Fruit fly (Drosophila melanogaster) whole organism, adult: ENCODE data around the gene CG10175.

Experiments
- CG11617 ChIP-seq: fragments of 200-800 bp; sonication (Bioruptor generic); optimal IDR thresholded peaks from 2 replicates; lab custom pipeline; 2017; ENCODE audit warnings: mild to moderate bottlenecking, missing biosample characterization, missing genetic modification reagents, missing genetic modification characterization
- CG12768 ChIP-seq: fragments of 200-800 bp; sonication (Bioruptor generic); optimal IDR thresholded peaks from 2 replicates; lab custom pipeline; 2017; ENCODE audit warnings: missing biosample characterization, missing genetic modification characterization, mild to moderate bottlenecking, moderate library complexity, missing genetic modification reagents
- CG14711 ChIP-seq: fragments of 200-800 bp; sonication (Bioruptor generic); optimal IDR thresholded peaks from 2 replicates; lab custom pipeline; 2018; ENCODE audit warnings: missing biosample characterization, mild to moderate bottlenecking, missing genetic modification characterization, moderate library complexity
- CG1620 ChIP-seq: fragments of 200-800 bp; sonication (Bioruptor generic); optimal IDR thresholded peaks from 2 replicates; lab custom pipeline; 2016; ENCODE audit warnings: missing biosample characterization, missing genetic modification characterization
- CG33017 ChIP-seq: fragments of 200-800 bp; sonication (Bioruptor generic); optimal IDR thresholded peaks from 2 replicates; lab custom pipeline; 2018; ENCODE audit warnings: missing biosample characterization, mild to moderate bottlenecking, missing genetic modification characterization, moderate library complexity
- CG5204 ChIP-seq: fragments of 200-800 bp; sonication (Bioruptor generic); optimal IDR thresholded peaks from 2 replicates; lab custom pipeline; 2016; ENCODE audit warnings: missing biosample characterization, missing genetic modification characterization
- CG7045 ChIP-seq: fragments of 200-800 bp; sonication (Bioruptor generic); optimal IDR thresholded peaks from 2 replicates; lab custom pipeline; 2017; ENCODE audit warnings: missing biosample characterization, mild to moderate bottlenecking, missing genetic modification characterization
- CG7101 ChIP-seq: fragments of 200-800 bp; sonication (Bioruptor generic); optimal IDR thresholded peaks from 2 replicates; lab custom pipeline; 2018; ENCODE audit warnings: missing biosample characterization, mild to moderate bottlenecking, missing genetic modification characterization, moderate library complexity
- Clk ChIP-seq: fragments of 200-800 bp; sonication (Bioruptor generic); optimal IDR thresholded peaks from 2 replicates; lab custom pipeline; 2017; ENCODE audit warnings: missing biosample characterization, missing genetic modification characterization
- Crg-1 ChIP-seq: fragments of 200-800 bp; sonication (Bioruptor generic); optimal IDR thresholded peaks from 2 replicates; lab custom pipeline; 2016; ENCODE audit warnings: missing biosample characterization, missing genetic modification characterization
- Hr96 ChIP-seq: fragments of 200-800 bp; sonication (Bioruptor generic); optimal IDR thresholded peaks from 2 replicates; lab custom pipeline; 2016; ENCODE audit warnings: missing biosample characterization, missing genetic modification characterization
- Mnt ChIP-seq: fragments of 200-800 bp; sonication (Bioruptor generic); optimal IDR thresholded peaks from 2 replicates; lab custom pipeline; 2016; ENCODE audit warnings: missing biosample characterization, mild to moderate bottlenecking, missing genetic modification characterization
- bab1 ChIP-seq: fragments of 200-800 bp; sonication (Bioruptor generic); optimal IDR thresholded peaks from 3 replicates; lab custom pipeline; 2019; ENCODE audit warnings: missing biosample characterization, mild to moderate bottlenecking, missing genetic modification characterization, moderate library complexity
- cic ChIP-seq: fragments of 200-800 bp; sonication (Bioruptor generic); optimal IDR thresholded peaks from 2 replicates; lab custom pipeline; 2017; ENCODE audit warnings: missing biosample characterization, mild to moderate bottlenecking, missing genetic modification characterization, moderate library complexity
- cnc ChIP-seq, 2 experiments: fragments of >200 bp; optimal IDR thresholded peaks; 2 replicates each; lab custom pipeline; 2017
- kay ChIP-seq: fragments of 200-800 bp; sonication (Bioruptor generic); peaks from one replicate; lab custom pipeline; 2016; ENCODE audit warnings: missing biosample characterization, missing genetic modification characterization, borderline replicate concordance
- ovo ChIP-seq: fragments of 200-800 bp; sonication (Bioruptor generic); optimal IDR thresholded peaks from 2 replicates; lab custom pipeline; 2016; ENCODE audit warnings: missing biosample characterization, missing genetic modification characterization
- pad ChIP-seq: fragments of 200-800 bp; sonication (Bioruptor generic); optimal IDR thresholded peaks from 3 replicates; lab custom pipeline; 2017; ENCODE audit warnings: missing biosample characterization, missing genetic modification characterization, mild to moderate bottlenecking, moderate library complexity, missing genetic modification reagents
- tj ChIP-seq: fragments of 200-800 bp; sonication (Bioruptor generic); optimal IDR thresholded peaks from 3 replicates; lab custom pipeline; 2017; ENCODE audit warnings: missing biosample characterization, mild to moderate bottlenecking, missing genetic modification characterization, moderate library complexity
- toe ChIP-seq: fragments of 200-800 bp; sonication (Bioruptor generic); optimal IDR thresholded peaks from 2 replicates; lab custom pipeline; 2016; ENCODE audit warnings: missing biosample characterization, missing genetic modification characterization

Gene CG10175

dm6 chr3R:23534609-23535008 lies 3.8 kb upstream of the CG10175 start, which contains the start of gene Ugt303B3:
TSS of gene Ugt303B3 (minus strand) at chr3R:23534767.
- TF ChIP-seq CG12768 (GFP tag; lab: Kevin White, UChicago) (peak; percentile 46), CG7101 (tag; lab: Kevin White, UChicago) (peak; percentile 1), CG5204 (GFP tag; lab: Kevin White, UChicago) (no peak), CG33017 (tag; lab: Kevin White, UChicago) (peak; percentile 58), pad (GFP tag; lab: Kevin White, UChicago) (no peak), CG11617 (peak; percentile 5), Mnt (GFP tag; lab: Kevin White, UChicago) (peak; percentile 22), cic (peak; percentile 85), kay (GFP tag; lab: Kevin White, UChicago) (peak; percentile 35), CG7045 (GFP tag; lab: Kevin White, UChicago) (peak; percentile 5)

dm6 chr3R:23527396-23527795 lies 3.4 kb downstream of the CG10175 start:
- TF ChIP-seq pad (GFP tag; lab: Kevin White, UChicago): no peak
- TF ChIP-seq CG5204 (GFP tag; lab: Kevin White, UChicago): no peak
- TF ChIP-seq toe: no peak
- no peak for TF ChIP-seq CG11617

DNA sequence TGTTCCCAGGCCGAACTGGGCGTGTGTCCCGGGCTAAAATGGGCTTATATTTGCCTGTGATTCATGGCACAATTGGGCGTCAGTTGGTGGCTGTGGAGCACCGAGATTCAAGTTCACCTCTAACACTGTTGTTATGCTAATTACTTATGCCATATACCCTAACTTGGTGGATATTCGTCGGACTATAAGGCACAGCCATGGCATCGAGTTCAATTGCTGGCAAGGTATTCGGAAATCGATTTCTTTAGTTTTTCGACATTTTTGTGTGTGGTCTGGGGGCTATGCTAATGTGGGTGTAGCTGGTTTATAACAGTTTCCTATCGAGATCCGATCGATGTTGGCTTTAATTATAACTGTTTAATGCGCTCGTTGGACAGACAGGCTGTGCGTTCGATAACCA lies 4.7 kb downstream of the CG10175 start:
- TF ChIP-seq CG11617 (no peak), CG7045 (GFP tag; lab: Kevin White, UChicago) (no peak), cic (no peak), ovo (no peak), bab1 (GFP tag; lab: Kevin White, UChicago) (no peak), Hr96 (GFP tag; lab: Kevin White, UChicago) (no peak), Crg-1 (GFP tag; lab: Kevin White, UChicago) (no peak)

DNA sequence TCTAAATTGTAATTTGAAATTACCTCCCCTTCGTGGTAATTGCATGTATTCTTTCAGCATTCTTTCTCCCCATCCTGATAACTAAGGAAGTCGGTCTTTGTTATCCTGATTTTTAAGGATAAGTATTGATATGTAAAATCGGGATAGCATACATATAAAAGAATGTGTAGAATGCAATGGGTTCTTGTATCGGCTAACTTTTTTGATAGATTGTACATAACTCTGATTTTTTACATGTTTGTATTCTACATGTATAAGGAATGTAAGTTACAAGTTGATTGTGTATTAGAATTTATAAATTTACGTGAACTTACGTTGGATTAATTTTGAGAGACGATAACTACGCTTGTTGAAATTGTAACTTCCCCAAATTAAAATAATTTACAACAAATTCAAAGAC lies 8.5 kb downstream of the CG10175 start:
- TF ChIP-seq Hr96 (GFP tag; lab: Kevin White, UChicago) (no peak), CG1620 (GFP tag; lab: Kevin White, UChicago) (no peak), kay (GFP tag; lab: Kevin White, UChicago) (no peak), CG5204 (GFP tag; lab: Kevin White, UChicago) (no peak), Crg-1 (GFP tag; lab: Kevin White, UChicago) (no peak), CG7101 (tag; lab: Kevin White, UChicago) (no peak), toe (no peak), Mnt (GFP tag; lab: Kevin White, UChicago) (no peak), cic (no peak), ovo (no peak), cnc (optimal IDR thresholded peaks at IDR 0.05; lab: Kevin White, UChicago) (no peak), bab1 (GFP tag; lab: Kevin White, UChicago) (no peak), CG11617 (no peak), CG7045 (GFP tag; lab: Kevin White, UChicago) (no peak)

dm6 chr3R:23521483-23521882 lies 9.3 kb downstream of the CG10175 start, which contains the start of gene CG10177:
TSS of gene CG10177 (minus strand) at chr3R:23521583.
- TF ChIP-seq ovo (no peak), cnc (optimal IDR thresholded peaks at IDR 0.05; lab: Kevin White, UChicago) (no peak), CG7101 (tag; lab: Kevin White, UChicago) (no peak), CG12768 (GFP tag; lab: Kevin White, UChicago) (no peak), tj (GFP tag; lab: Kevin White, UChicago) (no peak), CG33017 (tag; lab: Kevin White, UChicago) (no peak), toe (no peak)

- TF ChIP-seq CG12768 (GFP tag; lab: Kevin White, UChicago): no peak
- TF ChIP-seq CG5204 (GFP tag; lab: Kevin White, UChicago): no peak
- TF ChIP-seq Mnt (GFP tag; lab: Kevin White, UChicago): no peak
- TF ChIP-seq kay (GFP tag; lab: Kevin White, UChicago): no peak
- peak; percentile 36 for TF ChIP-seq cic
- TF ChIP-seq CG7045 (GFP tag; lab: Kevin White, UChicago): no peak
- TF ChIP-seq bab1 (GFP tag; lab: Kevin White, UChicago): no peak
- peak; percentile 28 for TF ChIP-seq Hr96 (GFP tag; lab: Kevin White, UChicago)
- no peak for TF ChIP-seq Clk
- peak; percentile 48 for TF ChIP-seq ovo
- TF ChIP-seq toe: peak; percentile 19
- no peak for TF ChIP-seq pad (GFP tag; lab: Kevin White, UChicago)
- peak; percentile 47 for TF ChIP-seq Crg-1 (GFP tag; lab: Kevin White, UChicago)
- TF ChIP-seq CG7101 (tag; lab: Kevin White, UChicago): peak; percentile 19
- peak; percentile 4 for TF ChIP-seq CG33017 (tag; lab: Kevin White, UChicago)
- TF ChIP-seq CG11617: peak; percentile 12
These were observed 11.2 kb downstream of the CG10175 start, which contains the start of gene Irk2 for dm6 chr3R:23519395-23520101. TSS of gene Irk2 (minus strand) at chr3R:23519445.

DNA sequence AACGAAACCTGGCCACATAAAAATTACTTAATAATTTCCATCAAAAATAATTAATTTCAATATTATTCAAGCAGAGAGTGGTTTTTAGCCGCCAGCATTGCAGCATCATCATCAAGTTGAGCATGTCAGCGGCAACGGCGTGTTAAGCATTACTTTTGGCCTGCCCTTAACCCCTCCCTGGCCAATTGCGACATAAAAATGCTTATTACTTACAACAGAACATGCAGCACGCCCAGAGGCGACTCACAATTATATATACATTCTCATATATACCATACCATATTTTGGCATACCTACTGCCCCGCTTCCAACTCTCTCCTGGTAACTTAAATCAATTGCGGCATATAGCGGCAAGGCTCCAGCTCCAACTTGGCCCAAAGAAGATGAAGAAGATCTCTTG lies 19.4 kb downstream of the CG10175 start:
- TF ChIP-seq cic: no peak
- TF ChIP-seq CG33017 (tag; lab: Kevin White, UChicago): no peak
- no peak for TF ChIP-seq CG14711
- TF ChIP-seq bab1 (GFP tag; lab: Kevin White, UChicago): no peak
- TF ChIP-seq Hr96 (GFP tag; lab: Kevin White, UChicago): no peak
- no peak for TF ChIP-seq pad (GFP tag; lab: Kevin White, UChicago)
- no peak for TF ChIP-seq Clk
- no peak for TF ChIP-seq CG7101 (tag; lab: Kevin White, UChicago)
- no peak for TF ChIP-seq kay (GFP tag; lab: Kevin White, UChicago)
- no peak for TF ChIP-seq cnc (optimal IDR thresholded peaks at IDR 0.05; lab: Kevin White, UChicago)
- TF ChIP-seq ovo: no peak
- no peak for TF ChIP-seq toe
- TF ChIP-seq CG1620 (GFP tag; lab: Kevin White, UChicago): no peak
- no peak for TF ChIP-seq CG12768 (GFP tag; lab: Kevin White, UChicago)
- no peak for TF ChIP-seq CG11617
